Fruit fly (Drosophila melanogaster): ENCODE results near the gene Vha100-1.

- peak; percentile 21 for TF ChIP-seq pad (GFP tag; optimal IDR thresholded peaks at IDR 0.05)
- no peak for TF ChIP-seq cnc (optimal IDR thresholded peaks at IDR 0.05)
- TF ChIP-seq Crg-1 (GFP tag; optimal IDR thresholded peaks at IDR 0.05), result peak; percentile 29
- no peak for TF ChIP-seq CG1620 (GFP tag; optimal IDR thresholded peaks at IDR 0.05)
- TF ChIP-seq CG12768 (GFP tag; optimal IDR thresholded peaks at IDR 0.05), result peak; percentile 58
- TF ChIP-seq CG7101 (tag; optimal IDR thresholded peaks at IDR 0.05), result peak; percentile 58
Measured at dm6 chr3R:29151621-29152092, 20.7 kb downstream of the Vha100-1 start, which contains the start of gene eIF2D.
